Fruit fly (Drosophila melanogaster): ENCODE results near the gene Pomp.

The Pomp gene

DNA sequence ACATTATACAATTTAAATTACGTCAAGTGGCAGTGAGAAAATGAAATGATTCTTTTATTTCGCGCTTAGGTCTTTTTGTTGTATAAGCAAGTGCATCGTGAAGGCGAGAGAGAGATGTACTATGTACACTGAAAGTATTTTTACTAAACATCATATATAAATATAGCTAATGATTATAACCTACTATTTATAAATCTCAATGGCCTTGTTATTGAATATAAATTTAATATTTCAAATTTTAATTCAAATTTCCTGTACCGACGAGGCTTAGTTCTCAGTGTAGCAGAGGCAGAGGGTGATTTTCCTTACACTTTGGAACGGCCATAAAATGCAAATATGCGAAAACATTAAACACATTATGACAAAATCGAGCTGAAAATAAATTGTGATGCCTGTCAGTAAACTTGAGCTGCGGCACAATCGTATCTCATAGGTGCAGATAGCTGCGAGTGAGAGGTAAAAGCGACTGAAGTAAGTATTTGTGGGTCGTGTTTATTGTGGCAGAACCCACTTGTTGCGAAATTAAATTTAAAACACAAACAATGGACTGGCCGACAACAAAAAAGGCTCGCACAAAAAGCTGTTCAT, 25.4 kb upstream of the Pomp start (continued):
- TF ChIP-seq ara (GFP tag; IDR thresholded peaks at IDR 0.05) = no peak
- no peak for TF ChIP-seq CG43689 (GFP tag; IDR thresholded peaks at IDR 0.05)
- TF ChIP-seq CG9215 (GFP tag; IDR thresholded peaks at IDR 0.05) = no peak
- peak; percentile 7 for TF ChIP-seq Abd-B (GFP tag; optimal IDR thresholded peaks at IDR 0.05)
- TF ChIP-seq tin (GFP tag; optimal IDR thresholded peaks at IDR 0.05) = peak; percentile 20
- no peak for TF ChIP-seq ac (GFP tag; optimal IDR thresholded peaks at IDR 0.05)
- TF ChIP-seq tna (GFP tag; IDR thresholded peaks at IDR 0.05; ENCODE audit: partially characterized antibody) = no peak
- TF ChIP-seq CG12071 (GFP tag; optimal IDR thresholded peaks at IDR 0.05) = no peak
- TF ChIP-seq gro (GFP tag; optimal IDR thresholded peaks at IDR 0.05) = no peak
- no peak for TF ChIP-seq NK7.1 (GFP tag; optimal IDR thresholded peaks at IDR 0.05)
- TF ChIP-seq CG15269 (tag; optimal IDR thresholded peaks at IDR 0.05) = peak; percentile 48
- no peak for TF ChIP-seq CkIIα-i1 (GFP tag; IDR thresholded peaks at IDR 0.05)
- TF ChIP-seq CG1529 (GFP tag; optimal IDR thresholded peaks at IDR 0.05) = no peak
- TF ChIP-seq CG14441 (GFP tag; IDR thresholded peaks at IDR 0.05) = peak; percentile 66
- TF ChIP-seq kay (GFP tag; optimal IDR thresholded peaks at IDR 0.05) = no peak
- TF ChIP-seq her (GFP tag; optimal IDR thresholded peaks at IDR 0.05) = no peak
- TF ChIP-seq ase (GFP tag; IDR thresholded peaks at IDR 0.05) = 0 out of 3 replicates have a peak, but pooled peaks have one; percentile 47
- TF ChIP-seq CG11695 (GFP tag; IDR thresholded peaks at IDR 0.05) = peak; percentile 50; the same call in 2 of the 3 replicates
- TF ChIP-seq Lhr (GFP tag; optimal IDR thresholded peaks at IDR 0.05) = no peak
- no peak for TF ChIP-seq Nf-YB (GFP tag; optimal IDR thresholded peaks at IDR 0.05)
- TF ChIP-seq corto (GFP tag; optimal IDR thresholded peaks at IDR 0.05) = no peak
- TF ChIP-seq Side (GFP tag; optimal IDR thresholded peaks at IDR 0.05) = no peak
- no peak for TF ChIP-seq CG15011 (GFP tag; optimal IDR thresholded peaks at IDR 0.05)
- TF ChIP-seq CG2875 (GFP tag; optimal IDR thresholded peaks at IDR 0.05) = no peak
- TF ChIP-seq NC2α (GFP tag; optimal IDR thresholded peaks at IDR 0.05) = no peak
- TF ChIP-seq shn (GFP tag; optimal IDR thresholded peaks at IDR 0.05) = no peak
- TF ChIP-seq chn (GFP tag; optimal IDR thresholded peaks at IDR 0.05) = no peak
- TF ChIP-seq Doc3 (GFP tag; IDR thresholded peaks at IDR 0.05; ENCODE audit: partially characterized antibody) = no peak
- no peak for TF ChIP-seq Sry-δ (GFP tag; optimal IDR thresholded peaks at IDR 0.05)
- 0 out of 2 replicates have a peak, but pooled peaks have one; percentile 16 for TF ChIP-seq HLH3B (GFP tag; IDR thresholded peaks at IDR 0.05)
- no peak for TF ChIP-seq wek (GFP tag; optimal IDR thresholded peaks at IDR 0.05)
- peak; percentile 78 for TF ChIP-seq vvl (GFP tag; IDR thresholded peaks at IDR 0.05)
- TF ChIP-seq CG30431 (GFP tag; optimal IDR thresholded peaks at IDR 0.05) = peak; percentile 23
- TF ChIP-seq ttk (GFP tag; IDR thresholded peaks at IDR 0.05) = no peak
- peak; percentile 28 for TF ChIP-seq Fer1 (GFP tag; optimal IDR thresholded peaks at IDR 0.05)
- TF ChIP-seq CG10462 (GFP tag; optimal IDR thresholded peaks at IDR 0.05) = no peak
- peak; percentile 20 for TF ChIP-seq grau (tag; optimal IDR thresholded peaks at IDR 0.05)
- no peak for TF ChIP-seq CG18476 (GFP tag; optimal IDR thresholded peaks at IDR 0.05)
- TF ChIP-seq CG6689 (GFP tag; IDR thresholded peaks at IDR 0.05) = peak; percentile 29; the same call in 1 of the 2 replicates
- peak; percentile 58; the same call in 1 of the 2 replicates for TF ChIP-seq stc (GFP tag; IDR thresholded peaks at IDR 0.05)
- TF ChIP-seq CG4820 (GFP tag; optimal IDR thresholded peaks at IDR 0.05) = peak; percentile 27
- no peak for TF ChIP-seq yki (optimal IDR thresholded peaks at IDR 0.05)
- no peak for TF ChIP-seq crp (GFP tag; optimal IDR thresholded peaks at IDR 0.05)
- no peak for TF ChIP-seq NC2β (GFP tag; optimal IDR thresholded peaks at IDR 0.05)
- peak; percentile 56 for TF ChIP-seq CG2678 (tag; optimal IDR thresholded peaks at IDR 0.05)
- TF ChIP-seq CG2120 (GFP tag; optimal IDR thresholded peaks at IDR 0.05) = no peak
- no peak for TF ChIP-seq Neu2 (GFP tag; optimal IDR thresholded peaks at IDR 0.05; ENCODE audit: borderline replicate concordance)
- no peak for TF ChIP-seq nerfin-2 (GFP tag; IDR thresholded peaks at IDR 0.05; ENCODE audit: partially characterized antibody)
- peak; percentile 19; the same call in 1 of the 2 replicates for TF ChIP-seq E2f2 (GFP tag; IDR thresholded peaks at IDR 0.05)
- no peak for TF ChIP-seq Taf1 (GFP tag; IDR thresholded peaks at IDR 0.05)
- peak; percentile 33 for TF ChIP-seq ind (GFP tag; optimal IDR thresholded peaks at IDR 0.05)
